Worm (Caenorhabditis elegans) whole organism, L2 larva: ENCODE measurements around the gene ins-8.
A peak's percentile ranks its signal among the peaks of the same experiment; 100 is the strongest.

Experiments used
- C34F6.9 ChIP-seq: fragments of 150-350 bp; optimal IDR thresholded peaks from 2 replicates; lab custom pipeline; 2014; ENCODE audit warnings: missing biosample characterization, missing genetic modification characterization
- F13H6.1 ChIP-seq: sonication (generic microtip); optimal IDR thresholded peaks from 2 replicates; lab custom pipeline; 2016; ENCODE audit warnings: missing genetic modification characterization, missing compliant biosample characterization
- R02D3.7 ChIP-seq: fragments of 150-350 bp; optimal IDR thresholded peaks from 2 replicates; lab custom pipeline; 2014; ENCODE audit warnings: missing biosample characterization, missing genetic modification characterization
- Y55F3AM.14 ChIP-seq: fragments of 200-800 bp; sonication (Bioruptor generic); optimal IDR thresholded peaks from 2 replicates; lab custom pipeline; 2018; ENCODE audit warnings: mild to moderate bottlenecking, missing genetic modification characterization, missing compliant biosample characterization
- ZK546.5 ChIP-seq: sonication (generic microtip); optimal IDR thresholded peaks from 2 replicates; lab custom pipeline; 2017; ENCODE audit warnings: missing biosample characterization, missing genetic modification characterization
- alr-1 ChIP-seq: fragments of 150-350 bp; optimal IDR thresholded peaks from 2 replicates; lab custom pipeline; 2014; ENCODE audit warnings: missing biosample characterization, missing genetic modification characterization
- aly-2 ChIP-seq: fragments of 150-350 bp; optimal IDR thresholded peaks from 2 replicates; lab custom pipeline; 2014; ENCODE audit warnings: missing biosample characterization, missing genetic modification characterization
- ama-1 ChIP-seq: fragments of 150-350 bp; optimal IDR thresholded peaks from 2 replicates; lab custom pipeline; 2018; ENCODE audit warnings: inconsistent platforms
- blmp-1 ChIP-seq: sonication (generic microtip); optimal IDR thresholded peaks from 2 replicates; lab custom pipeline; 2017; ENCODE audit warnings: missing genetic modification characterization, mild to moderate bottlenecking, missing compliant biosample characterization, antibody characterized with exemption, moderate library complexity; ENCODE audit not compliant: insufficient read depth
- ceh-82 ChIP-seq: fragments of 150-350 bp; optimal IDR thresholded peaks from 2 replicates; lab custom pipeline; 2014; ENCODE audit warnings: missing biosample characterization, missing genetic modification characterization
- crh-2 ChIP-seq: sonication (generic microtip); optimal IDR thresholded peaks from 2 replicates; lab custom pipeline; 2017; ENCODE audit warnings: missing biosample characterization, missing genetic modification characterization
- fos-1 ChIP-seq: fragments of 150-350 bp; optimal IDR thresholded peaks from 2 replicates; lab custom pipeline; 2014; ENCODE audit warnings: missing biosample characterization, missing genetic modification characterization
- gmeb-1 ChIP-seq: fragments of 150-350 bp; optimal IDR thresholded peaks from 2 replicates; lab custom pipeline; 2014; ENCODE audit warnings: missing biosample characterization, missing genetic modification characterization
- lin-11 ChIP-seq: fragments of 150-350 bp; sonication (generic microtip); optimal IDR thresholded peaks from 2 replicates; lab custom pipeline; 2014; ENCODE audit warnings: missing biosample characterization, missing genetic modification characterization, inconsistent platforms, mixed read lengths
- lin-13 ChIP-seq: fragments of 150-350 bp; optimal IDR thresholded peaks from 2 replicates; lab custom pipeline; 2014; ENCODE audit warnings: missing biosample characterization, missing genetic modification reagents, missing genetic modification characterization
- lsy-2 ChIP-seq, 2 experiments: fragments of 150-350 bp in 1 of 2; sonication (generic microtip) in 1 of 2; optimal IDR thresholded peaks; 2 replicates each; lab custom pipeline; 2014 to 2017; ENCODE audit warnings: missing biosample characterization in 2 of 2, missing genetic modification characterization in 2 of 2
- mab-5 ChIP-seq: fragments of 150-350 bp; optimal IDR thresholded peaks from 2 replicates; lab custom pipeline; 2014; ENCODE audit warnings: missing biosample characterization, missing genetic modification characterization
- mbf-1 ChIP-seq: sonication (generic microtip); optimal IDR thresholded peaks from 2 replicates; lab custom pipeline; 2017; ENCODE audit warnings: missing biosample characterization, missing genetic modification characterization
- mdl-1 ChIP-seq, 2 experiments: fragments of 150-350 bp in 1 of 2; sonication (generic microtip) in 1 of 2; optimal IDR thresholded peaks; 2 replicates each; lab custom pipeline; 2017; ENCODE audit warnings: missing biosample characterization in 2 of 2, missing genetic modification characterization in 2 of 2
- nhr-11 ChIP-seq: fragments of 150-350 bp; optimal IDR thresholded peaks from 2 replicates; lab custom pipeline; 2014; ENCODE audit warnings: missing biosample characterization, missing genetic modification characterization
- nhr-12 ChIP-seq: fragments of 150-350 bp; optimal IDR thresholded peaks from 2 replicates; lab custom pipeline; 2014; ENCODE audit warnings: missing biosample characterization, missing genetic modification characterization
- nhr-21 ChIP-seq: fragments of 150-350 bp; optimal IDR thresholded peaks from 2 replicates; lab custom pipeline; 2014; ENCODE audit warnings: missing biosample characterization, missing genetic modification characterization
- nhr-23 ChIP-seq: fragments of 150-350 bp; optimal IDR thresholded peaks from 2 replicates; lab custom pipeline; 2014; ENCODE audit warnings: missing biosample characterization, missing genetic modification reagents, missing genetic modification characterization
- nhr-25 ChIP-seq: fragments of 150-350 bp; sonication (generic microtip); optimal IDR thresholded peaks from 3 replicates; lab custom pipeline; 2014; ENCODE audit warnings: missing biosample characterization, missing genetic modification characterization
- nhr-6 ChIP-seq: fragments of 150-350 bp; optimal IDR thresholded peaks from 2 replicates; lab custom pipeline; 2014; ENCODE audit warnings: missing biosample characterization, missing genetic modification characterization
- peb-1 ChIP-seq: fragments of 150-350 bp; optimal IDR thresholded peaks from 2 replicates; lab custom pipeline; 2014; ENCODE audit warnings: missing biosample characterization, missing genetic modification characterization
- sem-4 ChIP-seq: fragments of 150-350 bp; optimal IDR thresholded peaks from 2 replicates; lab custom pipeline; 2014; ENCODE audit warnings: missing biosample characterization, missing genetic modification reagents, missing genetic modification characterization
- sma-3 ChIP-seq: sonication (generic microtip); optimal IDR thresholded peaks from 2 replicates; lab custom pipeline; 2016; ENCODE audit warnings: missing genetic modification reagents, missing genetic modification characterization, missing compliant biosample characterization
- sma-9 ChIP-seq, 2 experiments: fragments of 150-350 bp in 1 of 2; sonication (generic microtip) in 1 of 2; optimal IDR thresholded peaks; 2 replicates each; lab custom pipeline; 2014 to 2016; ENCODE audit warnings: missing genetic modification characterization in 2 of 2, mild to moderate bottlenecking in 1 of 2, missing biosample characterization in 1 of 2, missing compliant biosample characterization in 1 of 2, missing genetic modification reagents in 1 of 2, moderate library complexity in 1 of 2
- unc-55 ChIP-seq: fragments of 150-350 bp; sonication (generic microtip); optimal IDR thresholded peaks from 3 replicates; lab custom pipeline; 2014; ENCODE audit warnings: missing biosample characterization, missing genetic modification reagents, missing genetic modification characterization
- unc-62 ChIP-seq: fragments of 150-350 bp; optimal IDR thresholded peaks from 2 replicates; lab custom pipeline; 2014; ENCODE audit warnings: missing biosample characterization, missing genetic modification reagents, missing genetic modification characterization
- zag-1 ChIP-seq: fragments of 150-350 bp; optimal IDR thresholded peaks from 2 replicates; lab custom pipeline; 2014; ENCODE audit warnings: missing biosample characterization, missing genetic modification characterization
- ztf-1 ChIP-seq: fragments of 200-800 bp; sonication (Bioruptor generic); conservative IDR thresholded peaks from 2 replicates; pipeline ENCODE4 v1.3.6; 2022; ENCODE audit warnings: missing genetic modification characterization, missing compliant biosample characterization
- ztf-11 ChIP-seq: sonication (generic microtip); optimal IDR thresholded peaks from 2 replicates; lab custom pipeline; 2017; ENCODE audit warnings: missing biosample characterization, missing genetic modification characterization

The ins-8 gene

ce11 chrIV:9667084-9667483 lies 13.7 kb downstream of the ins-8 start:
- TF ChIP-seq sma-9 (GFP tag; optimal IDR thresholded peaks at IDR 0.05; lab: Kevin White, UChicago) (peak; percentile 90), sma-9 (tag; optimal IDR thresholded peaks at IDR 0.05; lab: Kevin White, UChicago) (no peak), nhr-6 (no peak), F13H6.1 (peak; percentile 22)

- TF ChIP-seq alr-1 (tag; lab: Kevin White, UChicago) (no peak), lin-11 (tag; lab: Kevin White, UChicago) (no peak), fos-1 (tag; lab: Kevin White, UChicago) (no peak)
- TF ChIP-seq, all 48 proteins: peak for 0
These were observed 20.7 kb downstream of the ins-8 start for ce11 chrIV:9659999-9660398.

- TF ChIP-seq mab-5: no peak
- TF ChIP-seq blmp-1 (tag; lab: Kevin White, UChicago): no peak
- no peak for TF ChIP-seq nhr-21
- TF ChIP-seq nhr-23 (tag; lab: Kevin White, UChicago): no peak
- TF ChIP-seq nhr-25 (tag; lab: Kevin White, UChicago): no peak
- TF ChIP-seq ZK546.5 (tag; lab: Kevin White, UChicago): no peak
- no peak for TF ChIP-seq ama-1 (lab: Kevin White, UChicago)
- no peak for TF ChIP-seq sem-4 (tag; lab: Kevin White, UChicago)
- TF ChIP-seq R02D3.7 (tag; lab: Kevin White, UChicago): no peak
- TF ChIP-seq sma-3 (GFP tag; lab: Kevin White, UChicago): no peak
- TF ChIP-seq nhr-12: no peak
- TF ChIP-seq zag-1: no peak
- TF ChIP-seq mdl-1 (tag; optimal IDR thresholded peaks at IDR 0.05; lab: Kevin White, UChicago): no peak
- no peak for TF ChIP-seq ztf-11 (tag; lab: Kevin White, UChicago)
- TF ChIP-seq peb-1: no peak
These were observed 23.0 kb downstream of the ins-8 start, which contains the start of gene acc-1 for ce11 chrIV:9657753-9658152. Gene acc-1 (plus strand): TSS chrIV:9658053.

ce11 chrIV:9655556-9655955 lies 25.2 kb downstream of the ins-8 start:
- TF ChIP-seq gmeb-1 (tag; lab: Kevin White, UChicago): no peak
- TF ChIP-seq Y55F3AM.14 (GFP tag; lab: Kevin White, UChicago): no peak
- TF ChIP-seq nhr-25 (tag; lab: Kevin White, UChicago): no peak
- TF ChIP-seq ztf-1 (GFP tag; lab: Robert Waterston, UW): no peak
- no peak for TF ChIP-seq ceh-82 (tag; lab: Kevin White, UChicago)
- no peak for TF ChIP-seq mbf-1 (tag; lab: Kevin White, UChicago)
- no peak for TF ChIP-seq blmp-1 (tag; lab: Kevin White, UChicago)
- TF ChIP-seq F13H6.1: no peak
- TF ChIP-seq sem-4 (tag; lab: Kevin White, UChicago): no peak
- TF ChIP-seq nhr-6: no peak
- no peak for TF ChIP-seq lin-13 (GFP tag; lab: Kevin White, UChicago)
- no peak for TF ChIP-seq C34F6.9 (tag; lab: Kevin White, UChicago)

ce11 chrIV:9654017-9654416 lies 26.7 kb downstream of the ins-8 start, which contains the start of gene F58G6.7:
Gene F58G6.7 (plus strand): TSS chrIV:9654317.
- TF ChIP-seq unc-62 (GFP tag; lab: Kevin White, UChicago): no peak
- no peak for TF ChIP-seq nhr-11 (tag; lab: Kevin White, UChicago)
- no peak for TF ChIP-seq unc-55 (GFP tag; lab: Kevin White, UChicago)
- no peak for TF ChIP-seq alr-1 (tag; lab: Kevin White, UChicago)
- no peak for TF ChIP-seq Y55F3AM.14 (GFP tag; lab: Kevin White, UChicago)
- no peak for TF ChIP-seq aly-2 (tag; lab: Kevin White, UChicago)
- TF ChIP-seq ztf-11 (tag; lab: Kevin White, UChicago): no peak
- TF ChIP-seq zag-1: no peak
- TF ChIP-seq peb-1: no peak
- TF ChIP-seq crh-2 (tag; lab: Kevin White, UChicago): no peak
- TF ChIP-seq gmeb-1 (tag; lab: Kevin White, UChicago): no peak
- no peak for TF ChIP-seq ztf-1 (GFP tag; lab: Robert Waterston, UW)
- TF ChIP-seq blmp-1 (tag; lab: Kevin White, UChicago): no peak
- TF ChIP-seq nhr-25 (tag; lab: Kevin White, UChicago): no peak
- TF ChIP-seq lsy-2 (tag; optimal IDR thresholded peaks at IDR 0.05; lab: Kevin White, UChicago): no peak
